Worm (Caenorhabditis elegans) whole organism, L3 larva: ENCODE data around the gene aagr-4.

Source experiments
- R02D3.7 ChIP-seq: fragments of 150-350 bp; optimal IDR thresholded peaks from 2 replicates; lab custom pipeline; 2014; ENCODE audit warnings: missing biosample characterization, missing genetic modification characterization
- aly-2 ChIP-seq: fragments of 150-350 bp; optimal IDR thresholded peaks from 2 replicates; lab custom pipeline; 2014; ENCODE audit warnings: missing biosample characterization, missing genetic modification characterization
- ama-1 ChIP-seq: fragments of 150-350 bp; optimal IDR thresholded peaks from 2 replicates; lab custom pipeline; 2018
- ceh-82 ChIP-seq: fragments of 150-350 bp; optimal IDR thresholded peaks from 2 replicates; lab custom pipeline; 2014; ENCODE audit warnings: missing biosample characterization, missing genetic modification characterization
- nhr-11 ChIP-seq: fragments of 150-350 bp; optimal IDR thresholded peaks from 2 replicates; lab custom pipeline; 2014; ENCODE audit warnings: missing biosample characterization, missing genetic modification characterization
- nhr-76 ChIP-seq: fragments of 150-350 bp; sonication (generic microtip); optimal IDR thresholded peaks from 5 replicates; lab custom pipeline; 2014; ENCODE audit warnings: missing biosample characterization, missing genetic modification characterization
- nhr-77 ChIP-seq: fragments of 150-350 bp; optimal IDR thresholded peaks from 2 replicates; lab custom pipeline; 2014; ENCODE audit warnings: missing biosample characterization, missing genetic modification characterization
- pha-4 ChIP-seq: fragments of 150-350 bp; optimal IDR thresholded peaks from 2 replicates; lab custom pipeline; 2014; ENCODE audit warnings: missing biosample characterization, missing genetic modification reagents, missing genetic modification characterization

ce11 chrX:476261-476660, 15.8 kb downstream of the aagr-4 start, which contains the start of gene F38G1.3:
- TF ChIP-seq nhr-76 (tag; lab: Kevin White, UChicago) (no peak), nhr-77 (tag; lab: Kevin White, UChicago) (no peak), pha-4 (tag; lab: Kevin White, UChicago) (no peak), aly-2 (tag; lab: Kevin White, UChicago) (no peak), ama-1 (no peak), nhr-11 (tag; lab: Kevin White, UChicago) (no peak), R02D3.7 (no peak), ceh-82 (tag; lab: Kevin White, UChicago) (no peak)
